Worm (Caenorhabditis elegans): ENCODE measurements around the gene ZK809.5.

Gene ZK809.5

DNA sequence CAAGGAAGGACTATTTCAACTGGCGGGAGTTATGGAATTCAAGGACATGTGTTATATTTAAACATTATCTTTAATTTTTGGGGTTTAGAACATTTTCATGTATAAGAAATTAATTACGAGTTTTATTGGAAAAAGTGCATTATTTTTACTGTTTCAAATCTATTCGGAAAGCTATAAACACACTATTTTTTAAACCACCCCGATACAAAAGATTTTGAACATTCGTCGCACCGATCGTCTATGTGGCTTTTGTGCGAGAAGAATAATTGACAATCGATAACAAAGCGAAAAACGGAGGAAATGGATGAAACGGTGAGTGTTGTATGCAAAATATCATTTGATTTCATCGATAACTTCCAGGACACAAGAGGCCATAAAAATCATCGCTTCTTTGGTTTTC is 8.5 kb downstream of the ZK809.5 start, which contains the start of gene ZK809.9:
Gene ZK809.9, plus strand, starts transcription at position 301 of the 400 bp plus-strand sequence.
- TF ChIP-seq ceh-36 (tag; optimal IDR thresholded peaks at IDR 0.05) (no peak), F13C5.2 (tag; optimal IDR thresholded peaks at IDR 0.05) (no peak), hmbx-1 (tag; optimal IDR thresholded peaks at IDR 0.05) (no peak), hnd-1 (tag; optimal IDR thresholded peaks at IDR 0.05) (no peak), pes-1 (GFP tag; IDR thresholded peaks at IDR 0.05) (no peak), hmg-4 (GFP tag; optimal IDR thresholded peaks at IDR 0.05) (no peak), scrt-1 (GFP tag; IDR thresholded peaks at IDR 0.05) (no peak), aly-1 (tag; optimal IDR thresholded peaks at IDR 0.05) (no peak), tbx-11 (GFP tag; IDR thresholded peaks at IDR 0.05) (no peak), ceh-13 (GFP tag; optimal IDR thresholded peaks at IDR 0.05) (no peak)

DNA sequence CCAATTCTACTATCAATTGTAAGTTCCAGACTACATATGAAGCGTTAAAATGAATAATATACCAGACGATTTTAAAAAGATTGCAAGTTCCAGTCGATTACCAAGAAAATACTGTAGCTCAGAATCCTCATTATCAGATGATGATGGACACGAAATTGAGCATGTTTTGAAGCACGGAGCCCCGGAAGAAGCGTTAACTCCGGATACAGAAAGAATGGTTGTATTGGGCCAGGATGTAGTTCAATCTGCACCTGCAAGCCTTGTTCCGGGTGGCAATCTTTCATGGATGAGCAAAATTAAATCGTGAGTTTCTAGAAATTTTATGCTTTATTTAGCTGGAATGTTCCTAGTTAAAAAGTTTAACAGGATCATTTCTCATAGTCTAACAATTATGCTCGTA is 11.5 kb downstream of the ZK809.5 start, which contains the start of gene atg-4.2:
Gene atg-4.2, plus strand, starts transcription at position 24 of the 400 bp plus-strand sequence.
- TF ChIP-seq ama-1 (optimal IDR thresholded peaks at IDR 0.05) (no peak), B0310.2 (tag; optimal IDR thresholded peaks at IDR 0.05) (no peak), hmbx-1 (tag; optimal IDR thresholded peaks at IDR 0.05) (no peak), ceh-13 (GFP tag; optimal IDR thresholded peaks at IDR 0.05) (no peak), ets-7 (tag; optimal IDR thresholded peaks at IDR 0.05) (no peak), sea-1 (GFP tag; conservative IDR thresholded peaks at IDR 0.05) (no peak), scrt-1 (GFP tag; IDR thresholded peaks at IDR 0.05) (no peak), tra-4 (tag; optimal IDR thresholded peaks at IDR 0.05) (no peak), F13C5.2 (tag; optimal IDR thresholded peaks at IDR 0.05) (no peak), tbx-37 (GFP tag; conservative IDR thresholded peaks at IDR 0.05) (no peak), flt-1 (GFP tag; IDR thresholded peaks at IDR 0.05) (no peak), pes-1 (GFP tag; IDR thresholded peaks at IDR 0.05) (no peak), aly-1 (tag; optimal IDR thresholded peaks at IDR 0.05) (no peak), ceh-36 (tag; optimal IDR thresholded peaks at IDR 0.05) (no peak), hmg-4 (GFP tag; optimal IDR thresholded peaks at IDR 0.05) (no peak), tbx-11 (GFP tag; IDR thresholded peaks at IDR 0.05) (no peak), hnd-1 (tag; optimal IDR thresholded peaks at IDR 0.05) (no peak)

- TF ChIP-seq tbx-11 (GFP tag; IDR thresholded peaks at IDR 0.05) (no peak), tbx-37 (GFP tag; conservative IDR thresholded peaks at IDR 0.05) (no peak)
Measured at ce11 chrIV:11673543-11673942, 17.0 kb downstream of the ZK809.5 start, which contains the start of gene inx-8. TSS of gene inx-8 (plus strand) at chrIV:11673843.

- TF ChIP-seq pes-1 (GFP tag; IDR thresholded peaks at IDR 0.05) (no peak), hnd-1 (tag; optimal IDR thresholded peaks at IDR 0.05) (no peak), aly-1 (tag; optimal IDR thresholded peaks at IDR 0.05) (no peak), tbx-11 (GFP tag; IDR thresholded peaks at IDR 0.05) (no peak), ets-7 (tag; optimal IDR thresholded peaks at IDR 0.05) (no peak), ceh-13 (GFP tag; optimal IDR thresholded peaks at IDR 0.05) (no peak), ama-1 (optimal IDR thresholded peaks at IDR 0.05) (no peak), sea-1 (GFP tag; conservative IDR thresholded peaks at IDR 0.05) (no peak), scrt-1 (GFP tag; IDR thresholded peaks at IDR 0.05) (no peak), hmg-4 (GFP tag; optimal IDR thresholded peaks at IDR 0.05) (no peak), B0310.2 (tag; optimal IDR thresholded peaks at IDR 0.05) (no peak), tbx-37 (GFP tag; conservative IDR thresholded peaks at IDR 0.05) (no peak), flt-1 (GFP tag; IDR thresholded peaks at IDR 0.05) (no peak), tra-4 (tag; optimal IDR thresholded peaks at IDR 0.05) (no peak), F13C5.2 (tag; optimal IDR thresholded peaks at IDR 0.05) (no peak), ceh-36 (tag; optimal IDR thresholded peaks at IDR 0.05) (no peak), hmbx-1 (tag; optimal IDR thresholded peaks at IDR 0.05) (no peak)
Measured at ce11 chrIV:11676054-11676453, 19.5 kb downstream of the ZK809.5 start, which contains the start of gene inx-9. TSS of gene inx-9 (plus strand) at chrIV:11676354.

DNA sequence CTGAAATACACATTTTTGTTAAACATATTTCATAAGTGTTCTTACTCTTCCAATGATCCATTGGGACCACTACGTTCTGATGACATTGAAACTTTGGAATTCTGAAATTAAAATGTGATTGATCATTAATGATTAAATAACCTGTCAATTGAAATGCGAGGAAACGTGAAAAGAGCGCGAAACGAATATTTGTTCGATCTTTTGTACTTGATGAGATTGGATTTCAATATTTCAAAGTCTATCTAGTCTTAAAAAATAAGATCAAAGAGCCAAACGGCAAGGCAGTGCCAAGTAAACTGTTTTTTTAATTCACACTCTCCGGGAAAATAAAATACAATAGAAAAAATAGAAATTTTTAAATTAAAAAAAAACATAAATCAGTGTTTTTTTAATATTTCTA is 25.4 kb downstream of the ZK809.5 start, which contains the start of gene ZK792.4:
Gene ZK792.4, minus strand, starts transcription at position 101 of the 400 bp plus-strand sequence.
- no peak for TF ChIP-seq hnd-1 (tag; optimal IDR thresholded peaks at IDR 0.05)
- no peak for TF ChIP-seq hmbx-1 (tag; optimal IDR thresholded peaks at IDR 0.05)
- TF ChIP-seq tbx-37 (GFP tag; conservative IDR thresholded peaks at IDR 0.05): no peak
- no peak for TF ChIP-seq scrt-1 (GFP tag; IDR thresholded peaks at IDR 0.05)
- TF ChIP-seq ceh-13 (GFP tag; optimal IDR thresholded peaks at IDR 0.05): no peak
- no peak for TF ChIP-seq ets-7 (tag; optimal IDR thresholded peaks at IDR 0.05)
- TF ChIP-seq tbx-11 (GFP tag; IDR thresholded peaks at IDR 0.05): no peak
- no peak for TF ChIP-seq B0310.2 (tag; optimal IDR thresholded peaks at IDR 0.05)
- no peak for TF ChIP-seq sea-1 (GFP tag; conservative IDR thresholded peaks at IDR 0.05)
- no peak for TF ChIP-seq F13C5.2 (tag; optimal IDR thresholded peaks at IDR 0.05)

DNA sequence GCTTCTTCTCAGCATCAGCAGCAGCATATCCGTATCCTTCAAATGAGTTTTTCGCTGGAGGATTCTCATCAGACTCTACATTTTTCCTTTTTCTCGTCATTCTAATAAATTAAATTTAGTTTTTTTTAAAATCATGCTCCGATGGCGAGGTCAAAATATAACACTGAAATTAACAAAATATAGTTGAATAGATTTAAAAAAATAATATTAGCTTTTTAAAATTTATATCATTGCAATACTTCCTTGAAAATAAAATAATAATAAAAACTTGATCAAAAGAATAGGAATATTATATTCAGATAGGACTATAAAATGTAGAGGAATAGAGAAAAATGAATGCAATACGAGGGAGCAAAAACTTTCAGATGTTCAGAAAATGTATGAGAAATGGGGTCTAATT is 31.5 kb downstream of the ZK809.5 start, which contains the start of gene ZK792.5:
Gene ZK792.5, minus strand, starts transcription at position 101 of the 400 bp plus-strand sequence.
- no peak for TF ChIP-seq flt-1 (GFP tag; IDR thresholded peaks at IDR 0.05)
- no peak for TF ChIP-seq hmbx-1 (tag; optimal IDR thresholded peaks at IDR 0.05)
- TF ChIP-seq aly-1 (tag; optimal IDR thresholded peaks at IDR 0.05): no peak
- TF ChIP-seq ets-7 (tag; optimal IDR thresholded peaks at IDR 0.05): no peak
- no peak for TF ChIP-seq tbx-11 (GFP tag; IDR thresholded peaks at IDR 0.05)

DNA sequence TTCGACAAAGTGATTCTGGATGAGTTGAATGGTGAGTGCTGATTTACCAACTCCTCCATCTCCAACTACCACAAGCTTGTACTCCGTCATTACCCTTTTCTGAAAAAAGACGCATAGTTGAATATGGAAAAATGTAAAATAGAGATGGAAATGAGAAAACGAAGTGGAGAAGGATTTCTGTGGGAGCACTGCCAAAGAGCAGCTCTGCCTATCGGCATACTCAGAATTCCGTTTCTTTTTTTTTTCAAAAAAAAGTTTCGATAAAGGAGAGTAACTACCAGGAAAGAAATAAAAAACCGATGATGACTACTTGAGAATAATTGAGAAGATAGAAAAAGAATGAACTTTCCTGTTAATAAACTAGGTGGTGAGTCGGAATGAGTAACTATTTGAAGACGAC is 34.5 kb downstream of the ZK809.5 start, which contains the start of gene let-60:
Gene let-60, minus strand, starts transcription at position 101 of the 400 bp plus-strand sequence.
- TF ChIP-seq B0310.2 (tag; optimal IDR thresholded peaks at IDR 0.05) (no peak), sea-1 (GFP tag; conservative IDR thresholded peaks at IDR 0.05) (no peak), ama-1 (optimal IDR thresholded peaks at IDR 0.05) (no peak), flt-1 (GFP tag; IDR thresholded peaks at IDR 0.05) (no peak), aly-1 (tag; optimal IDR thresholded peaks at IDR 0.05) (no peak)

ce11 chrIV:11691524-11691923 is 35.0 kb downstream of the ZK809.5 start:
- TF ChIP-seq F13C5.2 (tag; optimal IDR thresholded peaks at IDR 0.05): no peak
- no peak for TF ChIP-seq flt-1 (GFP tag; IDR thresholded peaks at IDR 0.05)

All from whole organism, early embryonic.